In the genomic region with DNA sequence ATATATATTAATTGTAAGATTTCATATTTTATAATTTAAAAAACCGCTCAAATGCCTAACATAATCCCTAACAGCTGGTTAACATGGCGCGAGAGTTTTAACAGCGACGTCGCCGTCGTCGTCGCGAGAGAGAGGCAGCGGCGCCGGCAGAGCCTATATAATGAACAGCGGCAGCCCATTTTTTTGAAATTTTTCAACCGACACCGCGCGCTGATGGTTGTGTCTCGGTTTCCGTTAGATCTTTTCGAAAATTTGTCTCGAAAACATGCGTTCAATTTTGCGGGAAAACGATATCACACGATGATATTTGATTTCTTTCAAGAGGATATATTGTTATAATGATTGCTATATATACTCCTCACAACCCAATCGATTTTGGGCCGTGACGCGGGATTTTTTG, we compare ENCODE assay signal across 1 fruit fly cellular context.
A peak's percentile ranks its signal among the peaks of the same experiment; 100 is the strongest.
TF ChIP-seq lines count a peak whose summit lies in the region.

Gene pigs (plus strand): TSS at position 183 of the 400 bp plus-strand sequence.

TF ChIP-seq in whole organism, embryonic, 481 proteins besides CTCF, POLR2A, EP300 and RAD21 (continued from another document):
- TF ChIP-seq hth (optimal IDR thresholded peaks at IDR 0.05; lab: Kevin White, UChicago) (no peak), CG9932 (GFP tag; IDR thresholded peaks at IDR 0.05; lab: Robert Waterston, UW) (no peak), CG2199 (GFP tag; IDR thresholded peaks at IDR 0.05; lab: Robert Waterston, UW) (peak; percentile 77), sug (tag; optimal IDR thresholded peaks at IDR 0.05; lab: Kevin White, UChicago) (no peak), CG9817 (tag; optimal IDR thresholded peaks at IDR 0.05; lab: Kevin White, UChicago) (no peak), Rfx (GFP tag; IDR thresholded peaks at IDR 0.05; lab: Robert Waterston, UW) (no peak), sqz (GFP tag; optimal IDR thresholded peaks at IDR 0.05; lab: Kevin White, UChicago) (peak; percentile 65), CG17612 (GFP tag; IDR thresholded peaks at IDR 0.05; lab: Robert Waterston, UW) (no peak), gem (tag; optimal IDR thresholded peaks at IDR 0.05; lab: Kevin White, UChicago) (no peak), dmrt11E (tag; optimal IDR thresholded peaks at IDR 0.05; lab: Kevin White, UChicago) (no peak), CG30020 (tag; optimal IDR thresholded peaks at IDR 0.05; lab: Kevin White, UChicago) (no peak), tio (GFP tag; optimal IDR thresholded peaks at IDR 0.05; lab: Kevin White, UChicago) (no peak), Eip74EF (GFP tag; optimal IDR thresholded peaks at IDR 0.05; lab: Kevin White, UChicago) (no peak), pan (optimal IDR thresholded peaks at IDR 0.05; lab: Kevin White, UChicago) (no peak), pan (GFP tag; optimal IDR thresholded peaks at IDR 0.05 in 1 of 2, IDR thresholded peaks at IDR 0.05 in 1 of 2) (peak in 1 of 2 experiments; percentile 13), Jarid2 (GFP tag; optimal IDR thresholded peaks at IDR 0.05; lab: Kevin White, UChicago) (peak; percentile 91), otp (GFP tag; IDR thresholded peaks at IDR 0.05; lab: Robert Waterston, UW) (peak; percentile 32; the same call in 1 of the 3 replicates), HmgZ (tag; optimal IDR thresholded peaks at IDR 0.05; lab: Kevin White, UChicago) (no peak), CG13894 (tag; optimal IDR thresholded peaks at IDR 0.05; lab: Kevin White, UChicago) (peak; percentile 12), CG11085 (GFP tag; IDR thresholded peaks at IDR 0.05; lab: Robert Waterston, UW) (no peak), gce (GFP tag; IDR thresholded peaks at IDR 0.05; lab: Robert Waterston, UW) (no peak), Trl (optimal IDR thresholded peaks at IDR 0.05; lab: Kevin White, UChicago) (peak; percentile 22 to 51), Trl (GFP tag; optimal IDR thresholded peaks at IDR 0.05; lab: Kevin White, UChicago) (no peak), CG17912 (GFP tag; optimal IDR thresholded peaks at IDR 0.05; lab: Kevin White, UChicago) (no peak), tin (GFP tag; optimal IDR thresholded peaks at IDR 0.05; lab: Kevin White, UChicago) (no peak), Adf1 (GFP tag; IDR thresholded peaks at IDR 0.05; lab: Robert Waterston, UW) (peak; percentile 91), HHEX (GFP tag; optimal IDR thresholded peaks at IDR 0.05; lab: Kevin White, UChicago) (no peak), CG3838 (GFP tag; optimal IDR thresholded peaks at IDR 0.05; lab: Kevin White, UChicago) (no peak), ci (GFP tag; IDR thresholded peaks at IDR 0.05; lab: Robert Waterston, UW) (peak; percentile 54; the same call in 2 of the 3 replicates), grau (tag; optimal IDR thresholded peaks at IDR 0.05; lab: Kevin White, UChicago) (peak; percentile 9), Myb (GFP tag; optimal IDR thresholded peaks at IDR 0.05; lab: Kevin White, UChicago) (peak; percentile 24), CG13287 (GFP tag; IDR thresholded peaks at IDR 0.05; lab: Robert Waterston, UW; ENCODE audit: partially characterized antibody) (peak; percentile 32; the same call in 1 of the 2 replicates), unpg (GFP tag; optimal IDR thresholded peaks at IDR 0.05; lab: Kevin White, UChicago) (no peak), exex (tag; optimal IDR thresholded peaks at IDR 0.05; lab: Kevin White, UChicago) (no peak), Bgb (GFP tag; IDR thresholded peaks at IDR 0.05; lab: Robert Waterston, UW; ENCODE audit: partially characterized antibody) (peak; percentile 48; the same call in 1 of the 2 replicates), nom (GFP tag; optimal IDR thresholded peaks at IDR 0.05; lab: Kevin White, UChicago) (peak; percentile 39), sob (GFP tag; IDR thresholded peaks at IDR 0.05; lab: Robert Waterston, UW) (no peak), Six4 (GFP tag; optimal IDR thresholded peaks at IDR 0.05; lab: Kevin White, UChicago) (no peak), lola (GFP tag; optimal IDR thresholded peaks at IDR 0.05; lab: Kevin White, UChicago) (no peak), sd (tag; optimal IDR thresholded peaks at IDR 0.05; lab: Kevin White, UChicago) (peak; percentile 3), CG1233 (GFP tag; optimal IDR thresholded peaks at IDR 0.05; lab: Kevin White, UChicago) (no peak), unc-4 (GFP tag; IDR thresholded peaks at IDR 0.05; lab: Robert Waterston, UW; ENCODE audit: partially characterized antibody) (no peak), Med (GFP tag; lab: Kevin White, UChicago) (peak; percentile 86), gsb-n (tag; optimal IDR thresholded peaks at IDR 0.05; lab: Kevin White, UChicago) (peak; percentile 8), CG17568 (GFP tag; optimal IDR thresholded peaks at IDR 0.05; lab: Kevin White, UChicago) (peak; percentile 41), vfl (GFP tag; optimal IDR thresholded peaks at IDR 0.05; lab: Kevin White, UChicago) (no peak), CG15011 (GFP tag; optimal IDR thresholded peaks at IDR 0.05; lab: Kevin White, UChicago) (no peak), amos (GFP tag; IDR thresholded peaks at IDR 0.05; lab: Robert Waterston, UW; ENCODE audit: partially characterized antibody) (peak; percentile 21; the same call in 1 of the 2 replicates), her (GFP tag; optimal IDR thresholded peaks at IDR 0.05; lab: Kevin White, UChicago) (peak; percentile 9)
